Worm (Caenorhabditis elegans): Measurements from ENCODE around the gene wdr-62.

- TF ChIP-seq unc-39 (tag; optimal IDR thresholded peaks at IDR 0.05) (no peak), ces-1 (GFP tag; optimal IDR thresholded peaks at IDR 0.05) (no peak), sptf-1 (tag; optimal IDR thresholded peaks at IDR 0.05) (no peak), elt-3 (tag; optimal IDR thresholded peaks at IDR 0.05) (no peak), snpc-4 (tag; optimal IDR thresholded peaks at IDR 0.05) (no peak), ceh-39 (tag; optimal IDR thresholded peaks at IDR 0.05) (no peak), unc-120 (tag; optimal IDR thresholded peaks at IDR 0.05; ENCODE audit: poor library complexity, severe bottlenecking) (no peak)
Measured at ce11 chrV:9491440-9492160, 47.8 kb downstream of the wdr-62 start, which contains the start of gene K06A4.7.
